Worm (Caenorhabditis elegans): ENCODE results near the gene chst-1.

Gene chst-1

ce11 chrII:8075324-8075810 lies 31.4 kb downstream of the chst-1 start, which contains the start of gene K02C4.2 (continued):
- peak; percentile 93 for TF ChIP-seq ceh-27 (GFP tag; optimal IDR thresholded peaks at IDR 0.05)
- TF ChIP-seq bed-1 (GFP tag; IDR thresholded peaks at IDR 0.05): no peak
- TF ChIP-seq D2030.7 (GFP tag; IDR thresholded peaks at IDR 0.05): peak; percentile 55
- peak; percentile 59 for TF ChIP-seq atf-7 (tag; optimal IDR thresholded peaks at IDR 0.05)
- peak; percentile 73 for TF ChIP-seq nhr-27 (tag; optimal IDR thresholded peaks at IDR 0.05)
- peak; percentile 28; the same call in 1 of the 2 replicates for TF ChIP-seq F33H1.4 (GFP tag; IDR thresholded peaks at IDR 0.05)
- TF ChIP-seq xnd-1 (tag; optimal IDR thresholded peaks at IDR 0.05): peak; percentile 17
- peak; percentile 76 for TF ChIP-seq lin-54 (GFP tag; optimal IDR thresholded peaks at IDR 0.05)
- peak; percentile 58; the same call in 1 of the 2 replicates for TF ChIP-seq Y56A3A.18 (GFP tag; IDR thresholded peaks at IDR 0.05)
- no peak for TF ChIP-seq pha-4 (tag; optimal IDR thresholded peaks at IDR 0.05)
- TF ChIP-seq sptf-2 (GFP tag; optimal IDR thresholded peaks at IDR 0.05): peak; percentile 73
- TF ChIP-seq zfh-2 (GFP tag; conservative IDR thresholded peaks at IDR 0.05): no peak
- peak in 1 of 3 experiments; percentile 72 for TF ChIP-seq lin-35 (GFP tag; optimal IDR thresholded peaks at IDR 0.05)
- TF ChIP-seq snpc-4 (GFP tag; optimal IDR thresholded peaks at IDR 0.05): peak; percentile 67
- TF ChIP-seq snpc-4 (tag; optimal IDR thresholded peaks at IDR 0.05): peak in 3 of 4 experiments; percentile 71 to 77 (median 72)
- TF ChIP-seq ztf-28 (GFP tag; IDR thresholded peaks at IDR 0.05): peak; percentile 73; the same call in 1 of the 2 replicates
- TF ChIP-seq fkh-3 (tag; optimal IDR thresholded peaks at IDR 0.05): peak; percentile 85
- TF ChIP-seq nfya-1 (tag; optimal IDR thresholded peaks at IDR 0.05; ENCODE audit: borderline replicate concordance, insufficient read depth): no peak
- peak; percentile 66; the same call in 1 of the 2 replicates for TF ChIP-seq pbrm-1 (GFP tag; IDR thresholded peaks at IDR 0.05)
- TF ChIP-seq aptf-3 (GFP tag; IDR thresholded peaks at IDR 0.05): peak; percentile 84; the same call in 1 of the 2 replicates
- TF ChIP-seq madf-10 (tag; optimal IDR thresholded peaks at IDR 0.05): peak; percentile 59
- TF ChIP-seq B0035.1 (tag; optimal IDR thresholded peaks at IDR 0.05): peak; percentile 19
- TF ChIP-seq snpc-1.1 (tag; optimal IDR thresholded peaks at IDR 0.05; ENCODE audit: insufficient read depth): peak; percentile 34
- TF ChIP-seq mcd-1 (GFP tag; IDR thresholded peaks at IDR 0.05): peak; percentile 66
- peak; percentile 86 for TF ChIP-seq ZK185.1 (tag; optimal IDR thresholded peaks at IDR 0.05; ENCODE audit: poor library complexity, severe bottlenecking)
- TF ChIP-seq let-607 (tag; optimal IDR thresholded peaks at IDR 0.05): peak; percentile 61 to 72
- peak; percentile 71 for TF ChIP-seq Y53G8AR.9 (GFP tag; conservative IDR thresholded peaks at IDR 0.05)
- TF ChIP-seq F57A8.1 (GFP tag; optimal IDR thresholded peaks at IDR 0.05): no peak
- peak; percentile 65; the same call in 1 of the 2 replicates for TF ChIP-seq aptf-2 (GFP tag; conservative IDR thresholded peaks at IDR 0.05)
- TF ChIP-seq F49E8.2 (tag; optimal IDR thresholded peaks at IDR 0.05; ENCODE audit: insufficient read depth): peak; percentile 75
- TF ChIP-seq F55B11.4 (tag; optimal IDR thresholded peaks at IDR 0.05; ENCODE audit: borderline replicate concordance, insufficient read depth): no peak
- TF ChIP-seq rpc-1 (optimal IDR thresholded peaks at IDR 0.05): peak; percentile 97
- TF ChIP-seq rpc-1 (tag; optimal IDR thresholded peaks at IDR 0.05): peak; percentile 93
- TF ChIP-seq F23B12.7 (tag; optimal IDR thresholded peaks at IDR 0.05; ENCODE audit: insufficient read depth): peak; percentile 76
- no peak for TF ChIP-seq mel-28 (tag; optimal IDR thresholded peaks at IDR 0.05; ENCODE audit: borderline replicate concordance)
- peak; percentile 89 for TF ChIP-seq zim-3 (tag; optimal IDR thresholded peaks at IDR 0.05)
- no peak for TF ChIP-seq F39B2.1 (GFP tag; IDR thresholded peaks at IDR 0.05)
- no peak for TF ChIP-seq ceh-58 (GFP tag; IDR thresholded peaks at IDR 0.05)
- TF ChIP-seq nhr-90 (tag; optimal IDR thresholded peaks at IDR 0.05): peak; percentile 91
- peak; percentile 90 for TF ChIP-seq chd-7 (tag; optimal IDR thresholded peaks at IDR 0.05)
- no peak for TF ChIP-seq cebp-2 (GFP tag; IDR thresholded peaks at IDR 0.05)
- TF ChIP-seq ccch-3 (GFP tag; optimal IDR thresholded peaks at IDR 0.05): no peak
- TF ChIP-seq ztf-3 (GFP tag; optimal IDR thresholded peaks at IDR 0.05): peak; percentile 69
- TF ChIP-seq tlf-1 (GFP tag; optimal IDR thresholded peaks at IDR 0.05): peak; percentile 75
- TF ChIP-seq mes-4 (tag; optimal IDR thresholded peaks at IDR 0.05): peak; percentile 81
- TF ChIP-seq F57C9.4 (tag; optimal IDR thresholded peaks at IDR 0.05): peak; percentile 1
- TF ChIP-seq somi-1 (GFP tag; optimal IDR thresholded peaks at IDR 0.05): peak; percentile 74

Measured in whole organism, young adult.